Worm (Caenorhabditis elegans): ENCODE measurements around the gene irld-3.

DNA sequence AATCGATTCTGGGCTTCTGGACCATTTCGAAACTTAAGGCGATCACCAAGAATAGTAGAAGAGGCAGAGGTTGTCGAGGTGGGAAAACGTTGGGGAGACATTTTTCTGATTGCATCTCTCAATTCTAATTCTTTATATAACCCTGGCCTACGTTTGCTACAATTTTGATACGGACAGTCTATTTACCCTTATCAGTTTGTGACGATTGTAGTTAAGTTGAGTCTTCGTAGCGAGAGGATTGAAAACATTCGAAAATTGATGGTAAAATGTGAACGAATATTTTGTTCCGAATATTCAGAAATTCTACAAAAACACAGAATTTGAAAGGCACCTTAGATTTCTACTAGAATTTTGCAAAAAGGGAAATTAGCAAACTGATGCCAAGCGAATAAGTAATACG is 10.7 kb downstream of the irld-3 start, which contains the start of gene Y73C8C.10:
- no peak for TF ChIP-seq D1046.2 (GFP tag; IDR thresholded peaks at IDR 0.05)
- no peak for TF ChIP-seq saeg-2 (GFP tag; IDR thresholded peaks at IDR 0.05)
- TF ChIP-seq ama-1 (optimal IDR thresholded peaks at IDR 0.05) = no peak
- TF ChIP-seq nhr-10 (tag; optimal IDR thresholded peaks at IDR 0.05) = no peak
- TF ChIP-seq cey-2 (tag; optimal IDR thresholded peaks at IDR 0.05; ENCODE audit: borderline replicate concordance, insufficient read depth) = no peak
- TF ChIP-seq unc-62 (GFP tag; optimal IDR thresholded peaks at IDR 0.05 in 1 of 2) = no peak
- TF ChIP-seq unc-62 (tag; optimal IDR thresholded peaks at IDR 0.05) = no peak
- no peak for TF ChIP-seq ces-1 (GFP tag; optimal IDR thresholded peaks at IDR 0.05)
- no peak for TF ChIP-seq snpc-1.2 (GFP tag; IDR thresholded peaks at IDR 0.05)
- no peak for TF ChIP-seq R02D3.7 (tag; optimal IDR thresholded peaks at IDR 0.05)
